Worm (Caenorhabditis elegans) whole organism, L4 larva: ENCODE measurements around the gene slc-17.1.

Experiments
- F10B5.3 ChIP-seq: sonication (generic microtip); optimal IDR thresholded peaks from 2 replicates; lab custom pipeline; 2016; ENCODE audit warnings: mild to moderate bottlenecking, missing genetic modification characterization, missing compliant biosample characterization
- F49E8.2 ChIP-seq: sonication (generic microtip); optimal IDR thresholded peaks from 2 replicates; lab custom pipeline; 2016; ENCODE audit warnings: missing compliant biosample characterization, mild to moderate bottlenecking, missing genetic modification characterization, borderline replicate concordance
- T20F7.1 ChIP-seq: fragments of 200-800 bp; sonication (Bioruptor generic); optimal IDR thresholded peaks from 2 replicates; lab custom pipeline; 2018; ENCODE audit warnings: mild to moderate bottlenecking, missing genetic modification characterization, missing compliant biosample characterization
- Y48G9A.11 ChIP-seq: fragments of 200-800 bp; sonication (Bioruptor generic); IDR thresholded peaks from 2 replicates; pipeline ENCODE4 v1.3.6; 2022; ENCODE audit warnings: missing genetic modification reagents, missing genetic modification characterization, missing compliant biosample characterization
- Y75B8A.6 ChIP-seq: fragments of 200-800 bp; sonication (Bioruptor generic); IDR thresholded peaks from 2 replicates; pipeline ENCODE4 v1.3.6; 2022; ENCODE audit warnings: missing genetic modification reagents, missing genetic modification characterization, missing compliant biosample characterization
- ZK546.5 ChIP-seq, 2 experiments: sonication (generic microtip); optimal IDR thresholded peaks; 2 replicates each; lab custom pipeline; 2017; ENCODE audit warnings: missing biosample characterization in 2 of 2, missing genetic modification characterization in 2 of 2
- aha-1 ChIP-seq: fragments of 150-350 bp; peaks from one replicate; lab custom pipeline; 2014; ENCODE audit warnings: missing biosample characterization, missing genetic modification characterization
- arid-1 ChIP-seq: fragments of 200-800 bp; sonication (Bioruptor generic); conservative IDR thresholded peaks from 2 replicates; pipeline ENCODE4 v1.3.6; 2022; ENCODE audit warnings: missing genetic modification reagents, missing genetic modification characterization, missing compliant biosample characterization
- ces-1 ChIP-seq: fragments of 150-350 bp; sonication (generic microtip); optimal IDR thresholded peaks from 4 replicates; lab custom pipeline; 2014; ENCODE audit warnings: missing biosample characterization, missing genetic modification reagents, missing genetic modification characterization
- daf-16 ChIP-seq, 3 experiments: sonication (generic microtip); optimal IDR thresholded peaks; 2 replicates each; lab custom pipeline; 2016 to 2017; ENCODE audit warnings: missing genetic modification characterization in 3 of 3, missing genetic modification reagents in 3 of 3, mild to moderate bottlenecking in 2 of 3, missing compliant biosample characterization in 2 of 3, missing biosample characterization in 1 of 3, moderate library complexity in 1 of 3
- daf-8 ChIP-seq: fragments of 200-800 bp; sonication (Bioruptor generic); IDR thresholded peaks from 2 replicates; pipeline ENCODE4 v1.3.6; 2022; ENCODE audit warnings: missing genetic modification characterization, missing compliant biosample characterization
- dmd-9 ChIP-seq: fragments of 200-800 bp; sonication (Bioruptor generic); IDR thresholded peaks from 2 replicates; pipeline ENCODE4 v1.3.6; 2022; ENCODE audit warnings: missing genetic modification reagents, missing genetic modification characterization, missing compliant biosample characterization
- egl-43 ChIP-seq: fragments of 200-800 bp; sonication (Bioruptor generic); IDR thresholded peaks from 2 replicates; pipeline ENCODE4 v1.3.6; 2022; ENCODE audit warnings: missing genetic modification reagents, missing genetic modification characterization, missing compliant biosample characterization
- hlh-11 ChIP-seq: fragments of 200-800 bp; sonication (Bioruptor generic); optimal IDR thresholded peaks from 2 replicates; lab custom pipeline; 2018; ENCODE audit warnings: mild to moderate bottlenecking, missing genetic modification characterization, missing compliant biosample characterization
- hlh-30 ChIP-seq: sonication (generic microtip); optimal IDR thresholded peaks from 2 replicates; lab custom pipeline; 2017; ENCODE audit warnings: antibody characterized with exemption, mild to moderate bottlenecking, missing genetic modification characterization, missing compliant biosample characterization; ENCODE audit not compliant: insufficient read depth
- lim-7 ChIP-seq: fragments of 200-800 bp; sonication (Bioruptor generic); IDR thresholded peaks from 2 replicates; pipeline ENCODE4 v1.3.6; 2022; ENCODE audit warnings: missing genetic modification characterization, missing compliant biosample characterization
- lin-39 ChIP-seq: fragments of 150-350 bp; optimal IDR thresholded peaks from 2 replicates; lab custom pipeline; 2014; ENCODE audit warnings: missing biosample characterization, missing genetic modification reagents, missing genetic modification characterization
- lir-3 ChIP-seq: sonication (generic microtip); optimal IDR thresholded peaks from 2 replicates; lab custom pipeline; 2016; ENCODE audit warnings: mild to moderate bottlenecking, missing genetic modification characterization, missing compliant biosample characterization
- lsy-2 ChIP-seq, 2 experiments: fragments of 150-350 bp in 1 of 2; sonication (generic microtip) in 1 of 2; optimal IDR thresholded peaks; 2 replicates each; lab custom pipeline; 2014 to 2017; ENCODE audit warnings: missing biosample characterization in 2 of 2, missing genetic modification characterization in 2 of 2
- madf-9 ChIP-seq: fragments of 200-800 bp; sonication (Bioruptor generic); conservative IDR thresholded peaks from 2 replicates; pipeline ENCODE4 v1.3.6; 2022; ENCODE audit warnings: missing genetic modification reagents, missing genetic modification characterization, missing compliant biosample characterization
- mdt-29 ChIP-seq: fragments of 200-800 bp; sonication (Bioruptor generic); IDR thresholded peaks from 2 replicates; pipeline ENCODE4 v1.3.6; 2022; ENCODE audit warnings: missing genetic modification reagents, missing genetic modification characterization, missing compliant biosample characterization
- mep-1 ChIP-seq: fragments of 150-350 bp; sonication (generic microtip); optimal IDR thresholded peaks from 3 replicates; lab custom pipeline; 2014; ENCODE audit warnings: missing biosample characterization, missing genetic modification characterization
- mes-2 ChIP-seq: sonication (generic microtip); optimal IDR thresholded peaks from 2 replicates; lab custom pipeline; 2016; ENCODE audit warnings: missing genotype, mild to moderate bottlenecking, missing genetic modification characterization, missing compliant biosample characterization; ENCODE audit not compliant: poor library complexity, severe bottlenecking
- nhr-10 ChIP-seq: fragments of 150-350 bp; optimal IDR thresholded peaks from 2 replicates; lab custom pipeline; 2014; ENCODE audit warnings: missing biosample characterization, missing genetic modification characterization
- nhr-11 ChIP-seq: fragments of 150-350 bp; optimal IDR thresholded peaks from 2 replicates; lab custom pipeline; 2014; ENCODE audit warnings: missing biosample characterization, missing genetic modification characterization
- nhr-25 ChIP-seq: sonication (generic microtip); optimal IDR thresholded peaks from 2 replicates; lab custom pipeline; 2017; ENCODE audit warnings: missing genetic modification characterization, mild to moderate bottlenecking, missing compliant biosample characterization, antibody characterized with exemption, moderate library complexity, borderline replicate concordance; ENCODE audit not compliant: insufficient read depth
- nhr-28 ChIP-seq: fragments of 150-350 bp; optimal IDR thresholded peaks from 2 replicates; lab custom pipeline; 2014; ENCODE audit warnings: missing biosample characterization, missing genetic modification characterization
- nhr-48 ChIP-seq: sonication (generic microtip); optimal IDR thresholded peaks from 2 replicates; lab custom pipeline; 2016; ENCODE audit warnings: mild to moderate bottlenecking, missing genetic modification characterization, missing compliant biosample characterization
- saeg-2 ChIP-seq: fragments of 200-800 bp; sonication (Bioruptor generic); IDR thresholded peaks from 2 replicates; pipeline ENCODE4 v1.3.6; 2022; ENCODE audit warnings: missing genetic modification reagents, missing genetic modification characterization, missing compliant biosample characterization
- set-16 ChIP-seq: fragments of 200-800 bp; sonication (Bioruptor generic); IDR thresholded peaks from 2 replicates; pipeline ENCODE4 v1.3.6; 2022; ENCODE audit warnings: missing genetic modification reagents, missing genetic modification characterization, missing compliant biosample characterization
- skn-1 ChIP-seq: fragments of 150-350 bp; optimal IDR thresholded peaks from 2 replicates; lab custom pipeline; 2014; ENCODE audit warnings: missing biosample characterization, missing genetic modification characterization
- snpc-1.2 ChIP-seq: fragments of 200-800 bp; sonication (Bioruptor generic); IDR thresholded peaks from 2 replicates; pipeline ENCODE4 v1.3.6; 2022; ENCODE audit warnings: missing genetic modification reagents, missing genetic modification characterization, missing compliant biosample characterization
- snpc-4 ChIP-seq: fragments of 150-350 bp; optimal IDR thresholded peaks from 2 replicates; lab custom pipeline; 2014; ENCODE audit warnings: missing biosample characterization, missing genetic modification characterization
- spr-1 ChIP-seq: sonication (generic microtip); optimal IDR thresholded peaks from 2 replicates; lab custom pipeline; 2016; ENCODE audit warnings: mild to moderate bottlenecking, missing genetic modification characterization, missing compliant biosample characterization
- tra-1 ChIP-seq: fragments of 200-800 bp; sonication (Bioruptor generic); IDR thresholded peaks from 2 replicates; pipeline ENCODE4 v1.3.6; 2022; ENCODE audit warnings: missing genetic modification reagents, missing genetic modification characterization, missing compliant biosample characterization
- unc-62 ChIP-seq, 3 experiments: fragments of 150-350 bp in 1 of 3; sonication (generic microtip); optimal IDR thresholded peaks in 2 of 3; peaks in 1 of 3; 1 replicate in 1 of 3; 2 replicates in 2 of 3; lab custom pipeline; 2014 to 2017; ENCODE audit warnings: missing biosample characterization in 3 of 3, missing genetic modification characterization in 3 of 3, missing genetic modification reagents in 3 of 3, missing genotype in 1 of 3
- zag-1 ChIP-seq: fragments of 150-350 bp; optimal IDR thresholded peaks from 2 replicates; lab custom pipeline; 2014; ENCODE audit warnings: missing biosample characterization, missing genetic modification characterization
- zfp-3 ChIP-seq: fragments of 200-800 bp; sonication (Bioruptor generic); conservative IDR thresholded peaks from 2 replicates; pipeline ENCODE4 v1.3.6; 2022; ENCODE audit warnings: missing genetic modification reagents, missing genetic modification characterization, missing compliant biosample characterization
- ztf-7 ChIP-seq: fragments of 150-350 bp; optimal IDR thresholded peaks from 2 replicates; lab custom pipeline; 2014; ENCODE audit warnings: missing biosample characterization, missing genetic modification characterization

The slc-17.1 gene

ce11 chrX:17461958-17462357 lies 2.7 kb downstream of the slc-17.1 start:
- TF ChIP-seq daf-16 (GFP tag; optimal IDR thresholded peaks at IDR 0.05; lab: Kevin White, UChicago): peak in 1 of 2 experiments; percentile 34
- no peak for TF ChIP-seq daf-16 (tag; optimal IDR thresholded peaks at IDR 0.05; lab: Kevin White, UChicago)
- peak; percentile 16 for TF ChIP-seq mes-2
- TF ChIP-seq lsy-2 (tag; optimal IDR thresholded peaks at IDR 0.05; lab: Kevin White, UChicago): peak in 1 of 2 experiments; percentile 0
- TF ChIP-seq lin-39 (tag; lab: Kevin White, UChicago): no peak

ce11 chrX:17458887-17459286 lies 5.8 kb downstream of the slc-17.1 start, which contains the start of gene mlc-1:
Gene mlc-1 (plus strand): TSS chrX:17459210.
- TF ChIP-seq mdt-29 (GFP tag; lab: Robert Waterston, UW) (no peak), lir-3 (tag; lab: Kevin White, UChicago) (no peak), aha-1 (tag; lab: Kevin White, UChicago) (peak; percentile 74), hlh-11 (tag; lab: Kevin White, UChicago) (peak; percentile 9), ces-1 (no peak), arid-1 (no peak), T20F7.1 (no peak), zag-1 (tag; lab: Kevin White, UChicago) (no peak), dmd-9 (GFP tag; lab: Robert Waterston, UW) (no peak), daf-16 (GFP tag; optimal IDR thresholded peaks at IDR 0.05; lab: Kevin White, UChicago) (no peak), daf-16 (tag; optimal IDR thresholded peaks at IDR 0.05; lab: Kevin White, UChicago) (no peak), saeg-2 (GFP tag; lab: Robert Waterston, UW) (no peak), set-16 (GFP tag; lab: Robert Waterston, UW) (peak; percentile 38), ztf-7 (tag; lab: Kevin White, UChicago) (no peak), unc-62 (GFP tag; optimal IDR thresholded peaks at IDR 0.05 in 1 of 2; lab: Kevin White, UChicago) (peak in 1 of 2 experiments; percentile 20), unc-62 (tag; optimal IDR thresholded peaks at IDR 0.05; lab: Kevin White, UChicago) (no peak)

- TF ChIP-seq mdt-29 (GFP tag; lab: Robert Waterston, UW) (no peak), snpc-1.2 (GFP tag; lab: Robert Waterston, UW) (no peak), tra-1 (GFP tag; lab: Robert Waterston, UW) (no peak), unc-62 (GFP tag; optimal IDR thresholded peaks at IDR 0.05 in 1 of 2; lab: Kevin White, UChicago) (peak in 1 of 2 experiments; percentile 9), unc-62 (tag; optimal IDR thresholded peaks at IDR 0.05; lab: Kevin White, UChicago) (no peak), lsy-2 (tag; optimal IDR thresholded peaks at IDR 0.05; lab: Kevin White, UChicago) (no peak), lim-7 (GFP tag; lab: Robert Waterston, UW) (0 out of 2 replicates have a peak, but pooled peaks have one; percentile 28), zag-1 (tag; lab: Kevin White, UChicago) (no peak), nhr-28 (tag; lab: Kevin White, UChicago) (peak; percentile 42), nhr-11 (tag; lab: Kevin White, UChicago) (peak; percentile 48), arid-1 (no peak), set-16 (GFP tag; lab: Robert Waterston, UW) (peak; percentile 55), F10B5.3 (tag; lab: Kevin White, UChicago) (no peak), hlh-11 (tag; lab: Kevin White, UChicago) (peak; percentile 76), Y48G9A.11 (GFP tag; lab: Robert Waterston, UW) (no peak), daf-8 (GFP tag; lab: Robert Waterston, UW) (no peak), spr-1 (tag; lab: Kevin White, UChicago) (no peak), daf-16 (GFP tag; optimal IDR thresholded peaks at IDR 0.05; lab: Kevin White, UChicago) (peak in 1 of 2 experiments; percentile 26), daf-16 (tag; optimal IDR thresholded peaks at IDR 0.05; lab: Kevin White, UChicago) (no peak)
- TF ChIP-seq, all 104 proteins: peak for 7
Observed at ce11 chrX:17456536-17457165, 8.1 kb downstream of the slc-17.1 start, which contains the start of gene mlc-2. Gene mlc-2 (minus strand): TSS chrX:17456586.

- TF ChIP-seq skn-1: no peak
- TF ChIP-seq Y75B8A.6 (GFP tag; lab: Robert Waterston, UW): no peak
- no peak for TF ChIP-seq set-16 (GFP tag; lab: Robert Waterston, UW)
- no peak for TF ChIP-seq ces-1
- TF ChIP-seq mep-1: peak; percentile 87
- TF ChIP-seq F49E8.2 (tag; lab: Kevin White, UChicago): no peak
- TF ChIP-seq nhr-10 (tag; lab: Kevin White, UChicago): no peak
- peak; percentile 74 for TF ChIP-seq nhr-28 (tag; lab: Kevin White, UChicago)
- peak; percentile 99 for TF ChIP-seq hlh-30 (tag; lab: Kevin White, UChicago)
- TF ChIP-seq ztf-7 (tag; lab: Kevin White, UChicago): peak; percentile 69
- peak; percentile 1 for TF ChIP-seq spr-1 (tag; lab: Kevin White, UChicago)
- no peak for TF ChIP-seq lir-3 (tag; lab: Kevin White, UChicago)
- TF ChIP-seq nhr-25: peak; percentile 77
- peak; percentile 21 for TF ChIP-seq F10B5.3 (tag; lab: Kevin White, UChicago)
- no peak for TF ChIP-seq zfp-3 (GFP tag; lab: Robert Waterston, UW)
- peak; percentile 47 for TF ChIP-seq nhr-48
- TF ChIP-seq saeg-2 (GFP tag; lab: Robert Waterston, UW): no peak
- TF ChIP-seq snpc-4 (tag; lab: Kevin White, UChicago): no peak
- no peak for TF ChIP-seq madf-9 (GFP tag; lab: Robert Waterston, UW)
- TF ChIP-seq egl-43 (GFP tag; lab: Robert Waterston, UW): no peak
- TF ChIP-seq ZK546.5 (tag; optimal IDR thresholded peaks at IDR 0.05; lab: Kevin White, UChicago): no peak
Observed at ce11 chrX:17451410-17451809, 13.3 kb downstream of the slc-17.1 start, which contains the start of gene C36E6.2. Gene C36E6.2 (plus strand): TSS chrX:17451670.
